Worm (Caenorhabditis elegans) whole organism, L2 larva: Measurements from ENCODE around the gene F56A8.4.

Experiments
- C34F6.9 ChIP-seq: fragments of 150-350 bp; optimal IDR thresholded peaks from 2 replicates; lab custom pipeline; 2014; ENCODE audit warnings: missing biosample characterization, missing genetic modification characterization
- F13H6.1 ChIP-seq: sonication (generic microtip); optimal IDR thresholded peaks from 2 replicates; lab custom pipeline; 2016; ENCODE audit warnings: missing genetic modification characterization, missing compliant biosample characterization
- R02D3.7 ChIP-seq: fragments of 150-350 bp; optimal IDR thresholded peaks from 2 replicates; lab custom pipeline; 2014; ENCODE audit warnings: missing biosample characterization, missing genetic modification characterization
- Y55F3AM.14 ChIP-seq: fragments of 200-800 bp; sonication (Bioruptor generic); optimal IDR thresholded peaks from 2 replicates; lab custom pipeline; 2018; ENCODE audit warnings: mild to moderate bottlenecking, missing genetic modification characterization, missing compliant biosample characterization
- ZK546.5 ChIP-seq: sonication (generic microtip); optimal IDR thresholded peaks from 2 replicates; lab custom pipeline; 2017; ENCODE audit warnings: missing biosample characterization, missing genetic modification characterization
- alr-1 ChIP-seq: fragments of 150-350 bp; optimal IDR thresholded peaks from 2 replicates; lab custom pipeline; 2014; ENCODE audit warnings: missing biosample characterization, missing genetic modification characterization
- aly-2 ChIP-seq: fragments of 150-350 bp; optimal IDR thresholded peaks from 2 replicates; lab custom pipeline; 2014; ENCODE audit warnings: missing biosample characterization, missing genetic modification characterization
- ama-1 ChIP-seq: fragments of 150-350 bp; optimal IDR thresholded peaks from 2 replicates; lab custom pipeline; 2018; ENCODE audit warnings: inconsistent platforms
- blmp-1 ChIP-seq: sonication (generic microtip); optimal IDR thresholded peaks from 2 replicates; lab custom pipeline; 2017; ENCODE audit warnings: missing genetic modification characterization, mild to moderate bottlenecking, missing compliant biosample characterization, antibody characterized with exemption, moderate library complexity; ENCODE audit not compliant: insufficient read depth
- ceh-16 ChIP-seq: fragments of 150-350 bp; optimal IDR thresholded peaks from 2 replicates; lab custom pipeline; 2014; ENCODE audit warnings: missing biosample characterization, missing genetic modification characterization
- ceh-82 ChIP-seq: fragments of 150-350 bp; optimal IDR thresholded peaks from 2 replicates; lab custom pipeline; 2014; ENCODE audit warnings: missing biosample characterization, missing genetic modification characterization
- crh-2 ChIP-seq: sonication (generic microtip); optimal IDR thresholded peaks from 2 replicates; lab custom pipeline; 2017; ENCODE audit warnings: missing biosample characterization, missing genetic modification characterization
- egl-27 ChIP-seq: sonication (generic microtip); optimal IDR thresholded peaks from 3 replicates; lab custom pipeline; 2017; ENCODE audit warnings: missing biosample characterization, missing genetic modification reagents, missing genetic modification characterization
- elt-1 ChIP-seq: fragments of 150-350 bp; optimal IDR thresholded peaks from 2 replicates; lab custom pipeline; 2014; ENCODE audit warnings: missing biosample characterization, missing genetic modification characterization
- elt-3 ChIP-seq: sonication (generic microtip); optimal IDR thresholded peaks from 2 replicates; lab custom pipeline; 2017; ENCODE audit warnings: missing biosample characterization, missing genetic modification characterization
- fos-1 ChIP-seq: fragments of 150-350 bp; optimal IDR thresholded peaks from 2 replicates; lab custom pipeline; 2014; ENCODE audit warnings: missing biosample characterization, missing genetic modification characterization
- gmeb-1 ChIP-seq: fragments of 150-350 bp; optimal IDR thresholded peaks from 2 replicates; lab custom pipeline; 2014; ENCODE audit warnings: missing biosample characterization, missing genetic modification characterization
- lin-11 ChIP-seq: fragments of 150-350 bp; sonication (generic microtip); optimal IDR thresholded peaks from 2 replicates; lab custom pipeline; 2014; ENCODE audit warnings: missing biosample characterization, missing genetic modification characterization, inconsistent platforms, mixed read lengths
- lin-13 ChIP-seq: fragments of 150-350 bp; optimal IDR thresholded peaks from 2 replicates; lab custom pipeline; 2014; ENCODE audit warnings: missing biosample characterization, missing genetic modification reagents, missing genetic modification characterization
- lin-39 ChIP-seq: fragments of 150-350 bp; optimal IDR thresholded peaks from 2 replicates; lab custom pipeline; 2014; ENCODE audit warnings: missing biosample characterization, missing genetic modification reagents, missing genetic modification characterization
- lsy-2 ChIP-seq, 2 experiments: fragments of 150-350 bp in 1 of 2; sonication (generic microtip) in 1 of 2; optimal IDR thresholded peaks; 2 replicates each; lab custom pipeline; 2014 to 2017; ENCODE audit warnings: missing biosample characterization in 2 of 2, missing genetic modification characterization in 2 of 2
- mab-5 ChIP-seq: fragments of 150-350 bp; optimal IDR thresholded peaks from 2 replicates; lab custom pipeline; 2014; ENCODE audit warnings: missing biosample characterization, missing genetic modification characterization
- mdl-1 ChIP-seq, 2 experiments: fragments of 150-350 bp in 1 of 2; sonication (generic microtip) in 1 of 2; optimal IDR thresholded peaks; 2 replicates each; lab custom pipeline; 2017; ENCODE audit warnings: missing biosample characterization in 2 of 2, missing genetic modification characterization in 2 of 2
- nhr-10 ChIP-seq: sonication (generic microtip); optimal IDR thresholded peaks from 2 replicates; lab custom pipeline; 2017; ENCODE audit warnings: missing biosample characterization, missing genetic modification characterization
- nhr-129 ChIP-seq: fragments of 150-350 bp; optimal IDR thresholded peaks from 2 replicates; lab custom pipeline; 2014; ENCODE audit warnings: missing biosample characterization, missing genetic modification characterization
- nhr-21 ChIP-seq: fragments of 150-350 bp; optimal IDR thresholded peaks from 2 replicates; lab custom pipeline; 2014; ENCODE audit warnings: missing biosample characterization, missing genetic modification characterization
- nhr-23 ChIP-seq: fragments of 150-350 bp; optimal IDR thresholded peaks from 2 replicates; lab custom pipeline; 2014; ENCODE audit warnings: missing biosample characterization, missing genetic modification reagents, missing genetic modification characterization
- nhr-237 ChIP-seq: fragments of 150-350 bp; optimal IDR thresholded peaks from 2 replicates; lab custom pipeline; 2014; ENCODE audit warnings: missing biosample characterization, missing genetic modification characterization
- nhr-25 ChIP-seq: fragments of 150-350 bp; sonication (generic microtip); optimal IDR thresholded peaks from 3 replicates; lab custom pipeline; 2014; ENCODE audit warnings: missing biosample characterization, missing genetic modification characterization
- nhr-6 ChIP-seq: fragments of 150-350 bp; optimal IDR thresholded peaks from 2 replicates; lab custom pipeline; 2014; ENCODE audit warnings: missing biosample characterization, missing genetic modification characterization
- peb-1 ChIP-seq: fragments of 150-350 bp; optimal IDR thresholded peaks from 2 replicates; lab custom pipeline; 2014; ENCODE audit warnings: missing biosample characterization, missing genetic modification characterization
- sem-4 ChIP-seq: fragments of 150-350 bp; optimal IDR thresholded peaks from 2 replicates; lab custom pipeline; 2014; ENCODE audit warnings: missing biosample characterization, missing genetic modification reagents, missing genetic modification characterization
- sma-3 ChIP-seq: sonication (generic microtip); optimal IDR thresholded peaks from 2 replicates; lab custom pipeline; 2016; ENCODE audit warnings: missing genetic modification reagents, missing genetic modification characterization, missing compliant biosample characterization
- sma-9 ChIP-seq, 2 experiments: fragments of 150-350 bp in 1 of 2; sonication (generic microtip) in 1 of 2; optimal IDR thresholded peaks; 2 replicates each; lab custom pipeline; 2014 to 2016; ENCODE audit warnings: missing genetic modification characterization in 2 of 2, mild to moderate bottlenecking in 1 of 2, missing biosample characterization in 1 of 2, missing compliant biosample characterization in 1 of 2, missing genetic modification reagents in 1 of 2, moderate library complexity in 1 of 2
- unc-39 ChIP-seq: fragments of 150-350 bp; optimal IDR thresholded peaks from 2 replicates; lab custom pipeline; 2014; ENCODE audit warnings: missing biosample characterization, missing genetic modification characterization
- unc-55 ChIP-seq: fragments of 150-350 bp; sonication (generic microtip); optimal IDR thresholded peaks from 3 replicates; lab custom pipeline; 2014; ENCODE audit warnings: missing biosample characterization, missing genetic modification reagents, missing genetic modification characterization
- unc-62 ChIP-seq: fragments of 150-350 bp; optimal IDR thresholded peaks from 2 replicates; lab custom pipeline; 2014; ENCODE audit warnings: missing biosample characterization, missing genetic modification reagents, missing genetic modification characterization
- zag-1 ChIP-seq: fragments of 150-350 bp; optimal IDR thresholded peaks from 2 replicates; lab custom pipeline; 2014; ENCODE audit warnings: missing biosample characterization, missing genetic modification characterization
- ztf-4 ChIP-seq: fragments of 150-350 bp; optimal IDR thresholded peaks from 2 replicates; lab custom pipeline; 2014; ENCODE audit warnings: missing biosample characterization, missing genetic modification characterization

Gene F56A8.4

DNA sequence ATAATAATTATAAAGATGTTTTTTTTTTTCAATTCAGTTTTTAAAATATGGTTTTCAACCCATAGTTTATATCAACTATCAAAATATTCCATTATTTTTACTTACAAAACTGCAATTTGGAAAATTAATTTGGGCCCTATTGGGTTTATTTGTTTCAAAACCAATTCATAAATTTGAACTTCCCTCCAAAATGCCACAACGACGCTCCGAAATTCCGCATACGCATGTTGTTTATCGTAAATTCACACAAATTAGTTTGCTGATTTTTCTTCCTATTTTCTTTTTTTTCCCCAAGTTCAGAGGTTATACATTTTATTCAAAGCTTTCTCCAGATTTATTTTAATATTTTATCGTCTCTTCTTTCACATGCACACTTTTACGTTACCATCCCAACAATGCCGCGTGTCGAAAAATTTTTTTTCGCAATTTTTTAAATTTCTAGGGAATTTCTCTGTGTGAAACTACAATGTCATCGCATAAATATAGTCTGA, 6.6 kb upstream of the F56A8.4 start, which contains the start of gene F56A8.3 (continued):
- TF ChIP-seq crh-2 (peak; percentile 78), gmeb-1 (tag; lab: Kevin White, UChicago) (peak; percentile 98), unc-62 (GFP tag; lab: Kevin White, UChicago) (no peak), elt-1 (tag; lab: Kevin White, UChicago) (no peak), unc-55 (peak; percentile 90)

DNA sequence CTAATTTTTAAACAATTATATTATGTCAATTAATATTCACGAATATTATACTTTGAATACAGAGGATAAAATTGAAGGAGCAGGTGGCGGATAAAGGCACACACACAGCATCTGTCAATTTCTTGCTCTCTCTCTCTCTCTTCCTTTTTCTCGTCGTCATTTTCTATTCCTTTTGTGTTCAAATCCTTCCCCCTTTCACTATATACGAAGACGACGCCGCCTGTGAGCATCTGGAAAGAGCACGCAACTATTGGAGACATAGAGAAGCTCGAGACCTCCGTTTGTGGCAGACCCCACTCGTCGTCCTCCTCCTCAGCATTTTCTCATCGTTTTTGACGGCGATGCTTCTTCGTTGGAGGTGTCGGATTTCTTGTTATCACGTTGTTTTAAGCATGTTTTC, 4.9 kb upstream of the F56A8.4 start:
- TF ChIP-seq nhr-6 (tag; lab: Kevin White, UChicago) (no peak), nhr-21 (tag; lab: Kevin White, UChicago) (no peak), ama-1 (lab: Kevin White, UChicago) (no peak), nhr-25 (tag; lab: Kevin White, UChicago) (no peak), nhr-129 (no peak), C34F6.9 (tag; lab: Kevin White, UChicago) (peak; percentile 50), sma-3 (no peak), sem-4 (peak; percentile 69), aly-2 (tag; lab: Kevin White, UChicago) (no peak), fos-1 (no peak), egl-27 (tag; lab: Kevin White, UChicago) (no peak), unc-55 (peak; percentile 43), gmeb-1 (tag; lab: Kevin White, UChicago) (no peak), mdl-1 (tag; optimal IDR thresholded peaks at IDR 0.05; lab: Kevin White, UChicago) (no peak), lin-11 (tag; lab: Kevin White, UChicago) (peak; percentile 15), peb-1 (no peak), unc-62 (GFP tag; lab: Kevin White, UChicago) (no peak), crh-2 (peak; percentile 3), lsy-2 (tag; optimal IDR thresholded peaks at IDR 0.05; lab: Kevin White, UChicago) (peak in 1 of 2 experiments; percentile 32), F13H6.1 (peak; percentile 22), lin-13 (GFP tag; lab: Kevin White, UChicago) (peak; percentile 7), nhr-237 (tag; lab: Kevin White, UChicago) (no peak), alr-1 (tag; lab: Kevin White, UChicago) (no peak), ztf-4 (no peak), elt-3 (no peak), ZK546.5 (tag; lab: Kevin White, UChicago) (no peak), ceh-16 (no peak), sma-9 (GFP tag; optimal IDR thresholded peaks at IDR 0.05; lab: Kevin White, UChicago) (peak; percentile 16), sma-9 (tag; optimal IDR thresholded peaks at IDR 0.05; lab: Kevin White, UChicago) (no peak)

DNA sequence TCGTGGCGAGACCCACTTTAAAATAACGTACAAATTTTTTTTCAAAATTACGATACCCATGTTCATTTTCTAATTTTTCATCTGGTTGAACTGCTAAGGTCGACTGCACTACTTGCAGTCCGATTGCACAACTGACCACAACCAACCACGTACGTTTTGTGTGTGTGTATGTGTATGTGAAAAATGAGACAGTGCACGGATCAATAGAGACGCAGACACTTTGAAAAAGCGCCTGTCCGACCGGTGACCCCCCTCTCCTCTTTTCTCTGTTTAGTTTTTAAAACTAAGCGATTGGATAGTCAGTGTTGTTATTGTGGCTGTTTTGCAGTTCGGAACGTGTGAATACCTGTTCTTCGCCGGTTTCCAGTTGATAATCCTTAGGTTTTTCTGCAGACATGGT, 4.3 kb upstream of the F56A8.4 start:
- TF ChIP-seq sma-3 = no peak
- TF ChIP-seq unc-39 (tag; lab: Kevin White, UChicago) = no peak
- no peak for TF ChIP-seq elt-1 (tag; lab: Kevin White, UChicago)
- TF ChIP-seq lin-13 (GFP tag; lab: Kevin White, UChicago) = no peak
- no peak for TF ChIP-seq ztf-4
- no peak for TF ChIP-seq mdl-1 (tag; optimal IDR thresholded peaks at IDR 0.05; lab: Kevin White, UChicago)
- no peak for TF ChIP-seq ceh-82 (tag; lab: Kevin White, UChicago)
- TF ChIP-seq nhr-25 (tag; lab: Kevin White, UChicago) = peak; percentile 29
- TF ChIP-seq F13H6.1 = no peak
- TF ChIP-seq alr-1 (tag; lab: Kevin White, UChicago) = no peak
- TF ChIP-seq ZK546.5 (tag; lab: Kevin White, UChicago) = no peak
- TF ChIP-seq fos-1 = peak; percentile 12
- no peak for TF ChIP-seq Y55F3AM.14 (GFP tag; lab: Kevin White, UChicago)
- TF ChIP-seq crh-2 = peak; percentile 26
- TF ChIP-seq blmp-1 (tag; lab: Kevin White, UChicago) = no peak
- TF ChIP-seq zag-1 (tag; lab: Kevin White, UChicago) = no peak
- TF ChIP-seq ama-1 (lab: Kevin White, UChicago) = no peak
- TF ChIP-seq sem-4 = no peak
- no peak for TF ChIP-seq unc-55
- peak; percentile 41 for TF ChIP-seq nhr-129
- no peak for TF ChIP-seq sma-9 (GFP tag; optimal IDR thresholded peaks at IDR 0.05; lab: Kevin White, UChicago)
- no peak for TF ChIP-seq sma-9 (tag; optimal IDR thresholded peaks at IDR 0.05; lab: Kevin White, UChicago)
- no peak for TF ChIP-seq lin-39 (tag; lab: Kevin White, UChicago)
- no peak for TF ChIP-seq gmeb-1 (tag; lab: Kevin White, UChicago)
- no peak for TF ChIP-seq elt-3
- no peak for TF ChIP-seq peb-1
- TF ChIP-seq ceh-16 = no peak
- TF ChIP-seq nhr-23 (tag; lab: Kevin White, UChicago) = no peak
- no peak for TF ChIP-seq mab-5 (tag; lab: Kevin White, UChicago)
- TF ChIP-seq nhr-10 (tag; lab: Kevin White, UChicago) = no peak
- TF ChIP-seq aly-2 (tag; lab: Kevin White, UChicago) = no peak
- no peak for TF ChIP-seq R02D3.7 (tag; lab: Kevin White, UChicago)
- peak; percentile 20 for TF ChIP-seq C34F6.9 (tag; lab: Kevin White, UChicago)
- TF ChIP-seq lsy-2 (tag; optimal IDR thresholded peaks at IDR 0.05; lab: Kevin White, UChicago) = peak in 1 of 2 experiments; percentile 39
- TF ChIP-seq unc-62 (GFP tag; lab: Kevin White, UChicago) = no peak
